Fruit fly (Drosophila melanogaster): Measurements from ENCODE around the gene Gr36a.

The Gr36a gene

dm6 chr2L:17176318-17176717, at the start of gene Gr36a:
Gene Gr36a, plus strand, starts transcription at chr2L:17176618.
- TF ChIP-seq noc (tag; optimal IDR thresholded peaks at IDR 0.05), result no peak

dm6 chr2L:17130795-17131194, 45.6 kb upstream of the Gr36a start, which contains the start of the genes CG34106 and beat-IIIa:
Gene CG34106, plus strand, starts transcription at chr2L:17131024.
Gene beat-IIIa, plus strand, starts transcription at chr2L:17131024.
- TF ChIP-seq noc (tag; optimal IDR thresholded peaks at IDR 0.05), result no peak

dm6 chr2L:17159641-17160040, 16.8 kb upstream of the Gr36a start:
- TF ChIP-seq noc (tag; optimal IDR thresholded peaks at IDR 0.05), result no peak

dm6 chr2L:17163344-17163743, 13.1 kb upstream of the Gr36a start:
- no peak for TF ChIP-seq noc (tag; optimal IDR thresholded peaks at IDR 0.05)

- no peak for TF ChIP-seq noc (tag; optimal IDR thresholded peaks at IDR 0.05)
These were observed 3.2 kb upstream of the Gr36a start, which contains the start of gene CG34169 for dm6 chr2L:17173181-17173580. Gene CG34169, plus strand, starts transcription at chr2L:17173481.

- no peak for TF ChIP-seq noc (tag; optimal IDR thresholded peaks at IDR 0.05)
These were observed 2.1 kb downstream of the Gr36a start, which contains the start of gene Gr36b for dm6 chr2L:17178472-17178871. Gene Gr36b, plus strand, starts transcription at chr2L:17178772.

- no peak for TF ChIP-seq noc (tag; optimal IDR thresholded peaks at IDR 0.05)
These were observed 3.6 kb downstream of the Gr36a start, which contains the start of gene Gr36c for dm6 chr2L:17180038-17180437. Gene Gr36c, plus strand, starts transcription at chr2L:17180338.

- no peak for TF ChIP-seq noc (tag; optimal IDR thresholded peaks at IDR 0.05)
These were observed 5.2 kb downstream of the Gr36a start, which contains the start of gene Grl36a for dm6 chr2L:17181638-17182037. Gene Grl36a, plus strand, starts transcription at chr2L:17181938.

dm6 chr2L:17195197-17195596, 18.8 kb downstream of the Gr36a start:
- TF ChIP-seq noc (tag; optimal IDR thresholded peaks at IDR 0.05), result no peak

dm6 chr2L:17201777-17202176, 25.4 kb downstream of the Gr36a start:
- TF ChIP-seq noc (tag; optimal IDR thresholded peaks at IDR 0.05), result no peak

dm6 chr2L:17203833-17204232, 27.4 kb downstream of the Gr36a start:
- no peak for TF ChIP-seq noc (tag; optimal IDR thresholded peaks at IDR 0.05)

dm6 chr2L:17207072-17207471, 30.7 kb downstream of the Gr36a start:
- TF ChIP-seq noc (tag; optimal IDR thresholded peaks at IDR 0.05), result no peak

- TF ChIP-seq noc (tag; optimal IDR thresholded peaks at IDR 0.05), result no peak
These were observed 40.4 kb downstream of the Gr36a start for dm6 chr2L:17216847-17217246.

- TF ChIP-seq noc (tag; optimal IDR thresholded peaks at IDR 0.05), result no peak
These were observed 45.0 kb downstream of the Gr36a start for dm6 chr2L:17221462-17221861.

- no peak for TF ChIP-seq noc (tag; optimal IDR thresholded peaks at IDR 0.05)
These were observed 45.8 kb downstream of the Gr36a start for dm6 chr2L:17222176-17222575.

dm6 chr2L:17223493-17223892, 47.1 kb downstream of the Gr36a start:
- no peak for TF ChIP-seq noc (tag; optimal IDR thresholded peaks at IDR 0.05)

- TF ChIP-seq noc (tag; optimal IDR thresholded peaks at IDR 0.05), result no peak
These were observed 50.7 kb downstream of the Gr36a start for dm6 chr2L:17227102-17227501.

Data from whole organism, larva.